Worm (Caenorhabditis elegans) whole organism, late embryonic: Measurements from ENCODE around the gene nhr-242.

Experiments used
- C38D4.7 ChIP-seq: fragments of 200-800 bp; sonication (Bioruptor generic); optimal IDR thresholded peaks from 2 replicates; lab custom pipeline; 2018; ENCODE audit warnings: mild to moderate bottlenecking, missing genetic modification characterization, moderate library complexity, missing compliant biosample characterization
- F13H6.1 ChIP-seq: sonication (generic microtip); optimal IDR thresholded peaks from 2 replicates; lab custom pipeline; 2016; ENCODE audit warnings: missing genetic modification characterization, missing compliant biosample characterization
- K02D7.2 ChIP-seq: sonication (generic microtip); optimal IDR thresholded peaks from 2 replicates; lab custom pipeline; 2017; ENCODE audit warnings: mild to moderate bottlenecking, missing genetic modification characterization, missing compliant biosample characterization
- K09A11.1 ChIP-seq: sonication (generic microtip); optimal IDR thresholded peaks from 2 replicates; lab custom pipeline; 2017; ENCODE audit warnings: antibody characterized with exemption, mild to moderate bottlenecking, missing genetic modification characterization, missing compliant biosample characterization; ENCODE audit not compliant: insufficient read depth
- T23F11.4 ChIP-seq: fragments of 200-800 bp; sonication (Bioruptor generic); optimal IDR thresholded peaks from 2 replicates; lab custom pipeline; 2018; ENCODE audit warnings: mild to moderate bottlenecking, missing genetic modification characterization, missing compliant biosample characterization
- Y22D7AL.16 ChIP-seq: sonication (generic microtip); optimal IDR thresholded peaks from 2 replicates; lab custom pipeline; 2016; ENCODE audit warnings: missing genetic modification characterization, missing compliant biosample characterization
- ahr-1 ChIP-seq: sonication (generic microtip); optimal IDR thresholded peaks from 2 replicates; lab custom pipeline; 2016; ENCODE audit warnings: missing genetic modification characterization, missing compliant biosample characterization
- ama-1 ChIP-seq: fragments of 150-350 bp; optimal IDR thresholded peaks from 2 replicates; lab custom pipeline; 2014
- ceh-18 ChIP-seq: sonication (generic microtip); optimal IDR thresholded peaks from 2 replicates; lab custom pipeline; 2016; ENCODE audit warnings: missing genetic modification characterization, missing compliant biosample characterization
- ceh-22 ChIP-seq: sonication (generic microtip); optimal IDR thresholded peaks from 2 replicates; lab custom pipeline; 2017; ENCODE audit warnings: missing biosample characterization, missing genetic modification characterization
- ceh-31 ChIP-seq: sonication (generic microtip); optimal IDR thresholded peaks from 2 replicates; lab custom pipeline; 2016; ENCODE audit warnings: missing genetic modification characterization, missing compliant biosample characterization
- ceh-34 ChIP-seq: sonication (generic microtip); optimal IDR thresholded peaks from 2 replicates; lab custom pipeline; 2016; ENCODE audit warnings: mild to moderate bottlenecking, missing genetic modification characterization, missing compliant biosample characterization
- ceh-48 ChIP-seq: sonication (generic microtip); optimal IDR thresholded peaks from 2 replicates; lab custom pipeline; 2016; ENCODE audit warnings: missing genetic modification characterization, inconsistent platforms, missing compliant biosample characterization
- che-1 ChIP-seq: sonication (generic microtip); optimal IDR thresholded peaks from 2 replicates; lab custom pipeline; 2016; ENCODE audit warnings: mild to moderate bottlenecking, missing genetic modification characterization, missing compliant biosample characterization
- dmd-4 ChIP-seq: sonication (generic microtip); optimal IDR thresholded peaks from 2 replicates; lab custom pipeline; 2016; ENCODE audit warnings: borderline replicate concordance, missing genetic modification characterization, missing compliant biosample characterization
- dve-1 ChIP-seq: sonication (generic microtip); optimal IDR thresholded peaks from 2 replicates; lab custom pipeline; 2017; ENCODE audit warnings: antibody characterized with exemption, mild to moderate bottlenecking, missing genetic modification characterization, missing compliant biosample characterization
- elt-2 ChIP-seq: sonication (generic microtip); optimal IDR thresholded peaks from 2 replicates; lab custom pipeline; 2016; ENCODE audit warnings: missing genetic modification reagents, missing genetic modification characterization, missing compliant biosample characterization
- elt-4 ChIP-seq: sonication (generic microtip); optimal IDR thresholded peaks from 2 replicates; lab custom pipeline; 2016; ENCODE audit warnings: missing genetic modification characterization, missing compliant biosample characterization
- ets-4 ChIP-seq: sonication (generic microtip); optimal IDR thresholded peaks from 2 replicates; lab custom pipeline; 2016; ENCODE audit warnings: missing genetic modification characterization, missing compliant biosample characterization
- eyg-1 ChIP-seq: sonication (generic microtip); optimal IDR thresholded peaks from 2 replicates; lab custom pipeline; 2016; ENCODE audit warnings: missing genotype, missing genetic modification characterization, missing compliant biosample characterization
- fkh-10 ChIP-seq: fragments of 150-350 bp; optimal IDR thresholded peaks from 2 replicates; lab custom pipeline; 2014; ENCODE audit warnings: missing biosample characterization, missing genetic modification reagents, missing genetic modification characterization
- fkh-6 ChIP-seq: sonication (generic microtip); optimal IDR thresholded peaks from 2 replicates; lab custom pipeline; 2016; ENCODE audit warnings: missing genetic modification characterization, missing compliant biosample characterization
- gmeb-2 ChIP-seq: sonication (generic microtip); optimal IDR thresholded peaks from 2 replicates; lab custom pipeline; 2016; ENCODE audit warnings: missing genetic modification characterization, inconsistent platforms, missing compliant biosample characterization
- hlh-13 ChIP-seq: fragments of 200-800 bp; sonication (Bioruptor generic); optimal IDR thresholded peaks from 2 replicates; lab custom pipeline; 2018; ENCODE audit warnings: mild to moderate bottlenecking, missing genetic modification characterization, missing compliant biosample characterization
- hlh-30 ChIP-seq: sonication (generic microtip); optimal IDR thresholded peaks from 2 replicates; lab custom pipeline; 2017; ENCODE audit warnings: antibody characterized with exemption, missing genetic modification characterization, missing compliant biosample characterization; ENCODE audit not compliant: insufficient read depth
- hlh-6 ChIP-seq: sonication (generic microtip); optimal IDR thresholded peaks from 2 replicates; lab custom pipeline; 2016; ENCODE audit warnings: missing genotype, missing genetic modification characterization, missing compliant biosample characterization
- hlh-8 ChIP-seq: sonication (generic microtip); optimal IDR thresholded peaks from 2 replicates; lab custom pipeline; 2016; ENCODE audit warnings: missing genotype, missing genetic modification characterization, missing compliant biosample characterization
- madf-2 ChIP-seq: sonication (generic microtip); optimal IDR thresholded peaks from 2 replicates; lab custom pipeline; 2017; ENCODE audit warnings: missing genetic modification characterization, missing compliant biosample characterization
- mec-3 ChIP-seq: sonication (generic microtip); optimal IDR thresholded peaks from 2 replicates; lab custom pipeline; 2016; ENCODE audit warnings: borderline replicate concordance, missing genetic modification characterization, missing compliant biosample characterization
- nfya-1 ChIP-seq: sonication (generic microtip); optimal IDR thresholded peaks from 2 replicates; lab custom pipeline; 2017; ENCODE audit warnings: missing genetic modification characterization, mild to moderate bottlenecking, missing compliant biosample characterization, antibody characterized with exemption, moderate library complexity
- nhr-232 ChIP-seq: sonication (generic microtip); optimal IDR thresholded peaks from 2 replicates; lab custom pipeline; 2016; ENCODE audit warnings: missing genetic modification characterization, missing compliant biosample characterization
- npax-4 ChIP-seq: sonication (generic microtip); optimal IDR thresholded peaks from 2 replicates; lab custom pipeline; 2016; ENCODE audit warnings: missing genetic modification characterization, missing compliant biosample characterization
- pat-9 ChIP-seq: fragments of 200-800 bp; sonication (Bioruptor generic); optimal IDR thresholded peaks from 2 replicates; lab custom pipeline; 2018; ENCODE audit warnings: mild to moderate bottlenecking, missing genetic modification characterization, moderate library complexity, missing compliant biosample characterization
- pax-1 ChIP-seq: fragments of 150-350 bp; optimal IDR thresholded peaks from 2 replicates; lab custom pipeline; 2014; ENCODE audit warnings: missing biosample characterization, missing genetic modification characterization
- pha-2 ChIP-seq: sonication (generic microtip); optimal IDR thresholded peaks from 2 replicates; lab custom pipeline; 2017; ENCODE audit warnings: mild to moderate bottlenecking, missing genetic modification characterization, missing compliant biosample characterization
- pha-4 ChIP-seq: fragments of 150-350 bp; optimal IDR thresholded peaks from 2 replicates; lab custom pipeline; 2018; ENCODE audit warnings: missing biosample characterization, missing genetic modification reagents, missing genetic modification characterization
- pqm-1 ChIP-seq: sonication (generic microtip); optimal IDR thresholded peaks from 2 replicates; lab custom pipeline; 2016; ENCODE audit warnings: missing genetic modification characterization, missing compliant biosample characterization
- pros-1 ChIP-seq: fragments of 150-350 bp; optimal IDR thresholded peaks from 2 replicates; lab custom pipeline; 2014; ENCODE audit warnings: missing biosample characterization, missing genetic modification reagents, missing genetic modification characterization
- ref-2 ChIP-seq: sonication (generic microtip); optimal IDR thresholded peaks from 2 replicates; lab custom pipeline; 2016; ENCODE audit warnings: missing genetic modification characterization, missing compliant biosample characterization
- rnt-1 ChIP-seq: sonication (generic microtip); optimal IDR thresholded peaks from 2 replicates; lab custom pipeline; 2016; ENCODE audit warnings: missing genetic modification characterization, missing compliant biosample characterization
- sox-2 ChIP-seq: fragments of 200-800 bp; sonication (Bioruptor generic); IDR thresholded peaks from 2 replicates; pipeline ENCODE4 v1.3.6; 2022; ENCODE audit warnings: missing genetic modification reagents, missing genetic modification characterization, missing compliant biosample characterization
- tbx-2 ChIP-seq: sonication (generic microtip); optimal IDR thresholded peaks from 2 replicates; lab custom pipeline; 2016; ENCODE audit warnings: missing genetic modification characterization, missing compliant biosample characterization
- tbx-7 ChIP-seq: sonication (generic microtip); optimal IDR thresholded peaks from 2 replicates; lab custom pipeline; 2016; ENCODE audit warnings: missing genotype, missing genetic modification characterization, missing compliant biosample characterization
- unc-3 ChIP-seq, 2 experiments: fragments of 200-800 bp in 1 of 2; sonication (Bioruptor generic) in 1 of 2; sonication (generic microtip) in 1 of 2; conservative IDR thresholded peaks in 1 of 2; optimal IDR thresholded peaks in 1 of 2; 2 replicates each; pipeline versions ENCODE4 v1.3.6 to Lab custom; 2016 to 2022; ENCODE audit warnings: missing compliant biosample characterization in 2 of 2, missing genetic modification characterization in 2 of 2, missing genetic modification reagents in 1 of 2
- unc-42 ChIP-seq: sonication (generic microtip); optimal IDR thresholded peaks from 2 replicates; lab custom pipeline; 2016; ENCODE audit warnings: missing genotype, missing genetic modification characterization, missing compliant biosample characterization
- unc-55 ChIP-seq: sonication (generic microtip); optimal IDR thresholded peaks from 2 replicates; lab custom pipeline; 2017; ENCODE audit warnings: missing biosample characterization, missing genetic modification reagents, missing genetic modification characterization
- unc-86 ChIP-seq: sonication (generic microtip); optimal IDR thresholded peaks from 2 replicates; lab custom pipeline; 2016; ENCODE audit warnings: missing genetic modification characterization, missing compliant biosample characterization
- zip-5 ChIP-seq: sonication (generic microtip); optimal IDR thresholded peaks from 2 replicates; lab custom pipeline; 2016; ENCODE audit warnings: missing genetic modification characterization, missing compliant biosample characterization
- ztf-16 ChIP-seq: sonication (generic microtip); optimal IDR thresholded peaks from 2 replicates; lab custom pipeline; 2017; ENCODE audit warnings: missing genetic modification characterization, missing compliant biosample characterization

Gene nhr-242

ce11 chrIV:2600841-2601240 is 19.5 kb upstream of the nhr-242 start, which contains the start of gene epg-9:
TSS of gene epg-9 (plus strand) at chrIV:2601141.
- no peak for TF ChIP-seq pqm-1 (tag; lab: Kevin White, UChicago)
- no peak for TF ChIP-seq rnt-1 (tag; lab: Kevin White, UChicago)
- no peak for TF ChIP-seq ets-4
- no peak for TF ChIP-seq ztf-16 (tag; lab: Kevin White, UChicago)
- TF ChIP-seq F13H6.1 (tag; lab: Kevin White, UChicago): no peak
- TF ChIP-seq zip-5 (tag; lab: Kevin White, UChicago): no peak
- no peak for TF ChIP-seq ama-1
- no peak for TF ChIP-seq ref-2 (tag; lab: Kevin White, UChicago)
- TF ChIP-seq hlh-6 (tag; lab: Kevin White, UChicago): no peak
- no peak for TF ChIP-seq nhr-232 (tag; lab: Kevin White, UChicago)
- TF ChIP-seq K02D7.2 (tag; lab: Kevin White, UChicago): no peak
- TF ChIP-seq ahr-1 (tag; lab: Kevin White, UChicago): no peak
- TF ChIP-seq pha-2: no peak
- TF ChIP-seq hlh-13 (GFP tag; lab: Kevin White, UChicago): no peak
- no peak for TF ChIP-seq C38D4.7 (GFP tag; lab: Kevin White, UChicago)
- TF ChIP-seq elt-2 (tag; lab: Kevin White, UChicago): no peak

ce11 chrIV:2599634-2600033 is 18.3 kb upstream of the nhr-242 start:
- TF ChIP-seq ceh-22 (tag; lab: Kevin White, UChicago) (no peak), Y22D7AL.16 (tag; lab: Kevin White, UChicago) (no peak), unc-3 (GFP tag; conservative IDR thresholded peaks at IDR 0.05; lab: Robert Waterston, UW) (no peak), unc-3 (tag; optimal IDR thresholded peaks at IDR 0.05; lab: Kevin White, UChicago) (no peak), K09A11.1 (tag; lab: Kevin White, UChicago) (peak; percentile 22), unc-42 (tag; lab: Kevin White, UChicago) (peak; percentile 66), fkh-6 (peak; percentile 19), hlh-30 (tag; lab: Kevin White, UChicago) (peak; percentile 98), ceh-18 (tag; lab: Kevin White, UChicago) (peak; percentile 87), rnt-1 (tag; lab: Kevin White, UChicago) (peak; percentile 26), tbx-7 (tag; lab: Kevin White, UChicago) (no peak), ref-2 (tag; lab: Kevin White, UChicago) (peak; percentile 51), elt-2 (tag; lab: Kevin White, UChicago) (no peak), unc-55 (peak; percentile 82), madf-2 (tag; lab: Kevin White, UChicago) (no peak), C38D4.7 (GFP tag; lab: Kevin White, UChicago) (no peak), pros-1 (tag; lab: Kevin White, UChicago) (peak; percentile 16), mec-3 (tag; lab: Kevin White, UChicago) (no peak), nhr-232 (tag; lab: Kevin White, UChicago) (no peak), nfya-1 (tag; lab: Kevin White, UChicago) (peak; percentile 83), pax-1 (tag; lab: Kevin White, UChicago) (no peak), ceh-31 (peak; percentile 90), eyg-1 (tag; lab: Kevin White, UChicago) (no peak), fkh-10 (GFP tag; lab: Kevin White, UChicago) (peak; percentile 10), gmeb-2 (no peak), elt-4 (tag; lab: Kevin White, UChicago) (no peak), che-1 (no peak), tbx-2 (peak; percentile 80), npax-4 (tag; lab: Kevin White, UChicago) (no peak), ahr-1 (tag; lab: Kevin White, UChicago) (no peak), pqm-1 (tag; lab: Kevin White, UChicago) (no peak), hlh-8 (tag; lab: Kevin White, UChicago) (peak; percentile 16), F13H6.1 (tag; lab: Kevin White, UChicago) (no peak), dmd-4 (no peak), sox-2 (peak; percentile 87), unc-86 (no peak), ceh-48 (tag; lab: Kevin White, UChicago) (peak; percentile 79), hlh-13 (GFP tag; lab: Kevin White, UChicago) (no peak), pat-9 (tag; lab: Kevin White, UChicago) (no peak), T23F11.4 (no peak), dve-1 (tag; lab: Kevin White, UChicago) (no peak), ceh-34 (peak; percentile 40), pha-4 (no peak)
